Fruit fly (Drosophila melanogaster) whole organism, prepupa: ENCODE results near the gene Tet.

Experiments
- Blimp-1 ChIP-seq: fragments of 200-800 bp; sonication (Bioruptor generic); optimal IDR thresholded peaks from 3 replicates; lab custom pipeline; 2017; ENCODE audit warnings: missing biosample characterization, missing genetic modification characterization, mild to moderate bottlenecking, moderate library complexity, missing genetic modification reagents
- CG10631 ChIP-seq: fragments of 200-800 bp; sonication (Bioruptor generic); optimal IDR thresholded peaks from 2 replicates; lab custom pipeline; 2016; ENCODE audit warnings: missing biosample characterization, missing genetic modification characterization
- CG10669 ChIP-seq: fragments of 200-800 bp; sonication (Bioruptor generic); optimal IDR thresholded peaks from 3 replicates; lab custom pipeline; 2018; ENCODE audit warnings: missing biosample characterization, mild to moderate bottlenecking, missing genetic modification characterization, moderate library complexity
- CG11762 ChIP-seq: fragments of 200-800 bp; sonication (Bioruptor generic); optimal IDR thresholded peaks from 3 replicates; lab custom pipeline; 2016; ENCODE audit warnings: missing biosample characterization, missing genetic modification characterization; ENCODE audit not compliant: insufficient read depth
- CG11902 ChIP-seq: fragments of 200-800 bp; sonication (Bioruptor generic); optimal IDR thresholded peaks from 3 replicates; lab custom pipeline; 2016; ENCODE audit warnings: missing biosample characterization, missing genetic modification characterization
- CG15336 ChIP-seq: fragments of 200-800 bp; sonication (Bioruptor generic); IDR thresholded peaks from 2 replicates; pipeline ENCODE4 v1.3.6; 2022; ENCODE audit warnings: missing biosample characterization, missing genetic modification characterization
- CG1621 ChIP-seq: fragments of 200-800 bp; sonication (Bioruptor generic); optimal IDR thresholded peaks from 3 replicates; lab custom pipeline; 2018; ENCODE audit warnings: missing biosample characterization, mild to moderate bottlenecking, missing genetic modification characterization
- CG16779 ChIP-seq: fragments of 200-800 bp; sonication (Bioruptor generic); optimal IDR thresholded peaks from 3 replicates; lab custom pipeline; 2017; ENCODE audit warnings: missing biosample characterization, mild to moderate bottlenecking, missing genetic modification characterization
- CG3032 ChIP-seq: fragments of 200-800 bp; optimal IDR thresholded peaks from 2 replicates; lab custom pipeline; 2019; ENCODE audit warnings: missing biosample characterization, mild to moderate bottlenecking, missing genetic modification characterization, moderate library complexity
- CG31627 ChIP-seq: fragments of 200-800 bp; sonication (Bioruptor generic); optimal IDR thresholded peaks from 3 replicates; lab custom pipeline; 2016; ENCODE audit warnings: missing biosample characterization, missing genetic modification characterization
- CG32006 ChIP-seq: fragments of 200-800 bp; sonication (Bioruptor generic); optimal IDR thresholded peaks from 3 replicates; lab custom pipeline; 2017; ENCODE audit warnings: missing biosample characterization, mild to moderate bottlenecking, missing genetic modification characterization
- CG34406 ChIP-seq: fragments of 200-800 bp; sonication (Bioruptor generic); optimal IDR thresholded peaks from 3 replicates; lab custom pipeline; 2016; ENCODE audit warnings: missing biosample characterization, missing genetic modification characterization
- CG3919 ChIP-seq: fragments of 200-800 bp; sonication (Bioruptor generic); optimal IDR thresholded peaks from 3 replicates; lab custom pipeline; 2016; ENCODE audit warnings: missing biosample characterization, missing genetic modification characterization
- CG6276 ChIP-seq: fragments of 200-800 bp; sonication (Bioruptor generic); optimal IDR thresholded peaks from 2 replicates; lab custom pipeline; 2017; ENCODE audit warnings: missing biosample characterization, mild to moderate bottlenecking, missing genetic modification characterization
- CG6792 ChIP-seq: fragments of 200-800 bp; sonication (Bioruptor generic); optimal IDR thresholded peaks from 3 replicates; lab custom pipeline; 2016; ENCODE audit warnings: missing biosample characterization, missing genetic modification characterization
- CG6808 ChIP-seq: fragments of 200-800 bp; sonication (Bioruptor generic); optimal IDR thresholded peaks from 3 replicates; lab custom pipeline; 2017; ENCODE audit warnings: missing biosample characterization, missing genetic modification characterization, mild to moderate bottlenecking, moderate library complexity, missing genetic modification reagents
- CG7368 ChIP-seq: fragments of 200-800 bp; sonication (Bioruptor generic); optimal IDR thresholded peaks from 3 replicates; lab custom pipeline; 2016; ENCODE audit warnings: missing biosample characterization, missing genetic modification characterization
- CG8119 ChIP-seq: fragments of 200-800 bp; sonication (Bioruptor generic); IDR thresholded peaks from 3 replicates; pipeline ENCODE4 v1.3.6; 2022; ENCODE audit warnings: missing biosample characterization, missing genetic modification characterization
- CG8319 ChIP-seq: fragments of 200-800 bp; sonication (Bioruptor generic); optimal IDR thresholded peaks from 3 replicates; lab custom pipeline; 2016; ENCODE audit warnings: missing biosample characterization, missing genetic modification characterization
- Eip75B ChIP-seq: fragments of 200-800 bp; sonication (Bioruptor generic); optimal IDR thresholded peaks from 3 replicates; lab custom pipeline; 2016; ENCODE audit warnings: missing biosample characterization, missing genetic modification characterization
- Eip78C ChIP-seq: fragments of 200-800 bp; sonication (Bioruptor generic); peaks from one replicate; lab custom pipeline; 2016; ENCODE audit warnings: missing biosample characterization, missing genetic modification characterization
- Ets21C ChIP-seq: fragments of 200-800 bp; sonication (Bioruptor generic); optimal IDR thresholded peaks from 3 replicates; lab custom pipeline; 2016; ENCODE audit warnings: missing biosample characterization, missing genetic modification characterization
- Ets96B ChIP-seq: fragments of 200-800 bp; optimal IDR thresholded peaks from 2 replicates; lab custom pipeline; 2019; ENCODE audit warnings: missing biosample characterization, mild to moderate bottlenecking, missing genetic modification characterization, moderate library complexity
- Hr39 ChIP-seq: fragments of 200-800 bp; sonication (Bioruptor generic); optimal IDR thresholded peaks from 2 replicates; lab custom pipeline; 2016; ENCODE audit warnings: missing biosample characterization, missing genetic modification characterization
- Hr4 ChIP-seq: fragments of 200-800 bp; sonication (Bioruptor generic); optimal IDR thresholded peaks from 3 replicates; lab custom pipeline; 2016; ENCODE audit warnings: missing biosample characterization, missing genetic modification characterization
- Met ChIP-seq: fragments of 200-800 bp; sonication (Bioruptor generic); optimal IDR thresholded peaks from 3 replicates; lab custom pipeline; 2016; ENCODE audit warnings: missing biosample characterization, missing genetic modification characterization
- OdsH ChIP-seq: fragments of 200-800 bp; sonication (Bioruptor generic); optimal IDR thresholded peaks from 3 replicates; lab custom pipeline; 2016; ENCODE audit warnings: missing biosample characterization, missing genetic modification characterization
- Sox102F ChIP-seq: fragments of 200-800 bp; sonication (Bioruptor generic); optimal IDR thresholded peaks from 2 replicates; lab custom pipeline; 2016; ENCODE audit warnings: missing biosample characterization, mild to moderate bottlenecking, missing genetic modification characterization
- Sox14 ChIP-seq: fragments of 200-800 bp; sonication (Bioruptor generic); optimal IDR thresholded peaks from 3 replicates; lab custom pipeline; 2016; ENCODE audit warnings: missing biosample characterization, missing genetic modification characterization
- achi ChIP-seq: fragments of 200-800 bp; sonication (Bioruptor generic); optimal IDR thresholded peaks from 3 replicates; lab custom pipeline; 2016; ENCODE audit warnings: missing biosample characterization, missing genetic modification characterization
- cyc ChIP-seq: fragments of 200-800 bp; sonication (Bioruptor generic); optimal IDR thresholded peaks from 3 replicates; lab custom pipeline; 2016; ENCODE audit warnings: missing biosample characterization, missing genetic modification characterization
- dsx ChIP-seq: fragments of 200-800 bp; optimal IDR thresholded peaks from 3 replicates; lab custom pipeline; 2019; ENCODE audit warnings: missing biosample characterization, mild to moderate bottlenecking, missing genetic modification characterization, moderate library complexity; ENCODE audit not compliant: poor library complexity, severe bottlenecking
- eg ChIP-seq: fragments of 200-800 bp; sonication (Bioruptor generic); IDR thresholded peaks from 3 replicates; pipeline ENCODE4 v1.3.6; 2022; ENCODE audit warnings: missing biosample characterization, missing genetic modification characterization
- esn ChIP-seq: fragments of 200-800 bp; sonication (Bioruptor generic); optimal IDR thresholded peaks from 2 replicates; lab custom pipeline; 2016; ENCODE audit warnings: missing biosample characterization, mild to moderate bottlenecking, missing genetic modification characterization, moderate library complexity
- fd59A ChIP-seq: fragments of 200-800 bp; sonication (Bioruptor generic); optimal IDR thresholded peaks from 2 replicates; lab custom pipeline; 2017; ENCODE audit warnings: missing biosample characterization, mild to moderate bottlenecking, missing genetic modification characterization, missing genetic modification reagents
- fd85E ChIP-seq: fragments of 200-800 bp; sonication (Bioruptor generic); optimal IDR thresholded peaks from 3 replicates; lab custom pipeline; 2016; ENCODE audit warnings: missing biosample characterization, missing genetic modification characterization
- fkh ChIP-seq: fragments of 200-800 bp; sonication (Bioruptor generic); optimal IDR thresholded peaks from 3 replicates; lab custom pipeline; 2017; ENCODE audit warnings: missing biosample characterization, mild to moderate bottlenecking, missing genetic modification characterization, moderate library complexity
- lz ChIP-seq: fragments of 200-800 bp; sonication (Bioruptor generic); optimal IDR thresholded peaks from 3 replicates; lab custom pipeline; 2016; ENCODE audit warnings: missing biosample characterization, missing genetic modification characterization
- pdm3 ChIP-seq: fragments of 200-800 bp; sonication (Bioruptor generic); optimal IDR thresholded peaks from 3 replicates; lab custom pipeline; 2016; ENCODE audit warnings: missing biosample characterization, missing genetic modification characterization
- spab ChIP-seq: fragments of 200-800 bp; sonication (Bioruptor generic); optimal IDR thresholded peaks from 2 replicates; lab custom pipeline; 2017; ENCODE audit warnings: missing biosample characterization, mild to moderate bottlenecking, missing genetic modification characterization, missing genetic modification reagents
- svp ChIP-seq: fragments of 200-800 bp; sonication (Bioruptor generic); peaks from one replicate; lab custom pipeline; 2016; ENCODE audit warnings: missing biosample characterization, missing genetic modification characterization
- topi ChIP-seq: fragments of 200-800 bp; sonication (Bioruptor generic); optimal IDR thresholded peaks from 3 replicates; lab custom pipeline; 2016; ENCODE audit warnings: missing biosample characterization, missing genetic modification characterization
- vri ChIP-seq: fragments of 200-800 bp; sonication (Bioruptor generic); optimal IDR thresholded peaks from 3 replicates; lab custom pipeline; 2016; ENCODE audit warnings: missing biosample characterization, mild to moderate bottlenecking, missing genetic modification characterization

Gene Tet

DNA sequence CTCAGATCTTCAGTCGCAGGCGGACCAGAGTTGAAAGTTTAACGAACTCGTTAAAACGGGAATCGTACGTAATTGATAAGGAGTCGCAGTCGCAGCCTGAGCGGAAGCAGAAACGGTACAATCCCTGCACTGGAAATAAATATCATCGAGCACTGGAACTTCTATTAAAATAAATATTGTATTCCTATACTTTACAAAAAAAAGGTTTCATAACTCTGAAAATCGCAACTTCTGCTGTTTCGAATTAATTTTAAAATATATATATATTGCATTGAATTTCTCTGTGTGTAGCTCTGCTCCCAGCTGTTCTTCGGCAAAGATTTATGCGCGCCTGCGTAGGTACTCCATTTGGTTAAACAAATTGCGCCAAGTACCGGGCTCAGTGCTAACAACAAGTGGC lies 5.4 kb upstream of the Tet start (continued):
- no peak for TF ChIP-seq CG6808 (GFP tag; lab: Kevin White, UChicago)
- TF ChIP-seq CG7368 (GFP tag; lab: Kevin White, UChicago) = no peak
- peak; percentile 43 for TF ChIP-seq Met (GFP tag; lab: Kevin White, UChicago)
- no peak for TF ChIP-seq lz (GFP tag; lab: Kevin White, UChicago)
- no peak for TF ChIP-seq CG6792
- peak; percentile 45 for TF ChIP-seq topi
- TF ChIP-seq OdsH = peak; percentile 7
- TF ChIP-seq CG8119 = no peak
- TF ChIP-seq Hr4 (GFP tag; lab: Kevin White, UChicago) = no peak
- TF ChIP-seq CG16779 (tag; lab: Kevin White, UChicago) = no peak
- no peak for TF ChIP-seq CG11762
- TF ChIP-seq pdm3 = peak; percentile 0
- TF ChIP-seq fd85E (GFP tag; lab: Kevin White, UChicago) = no peak
- TF ChIP-seq CG3919 (GFP tag; lab: Kevin White, UChicago) = peak; percentile 24
- peak; percentile 19 for TF ChIP-seq Sox102F (GFP tag; lab: Kevin White, UChicago)
- no peak for TF ChIP-seq dsx (GFP tag; lab: Kevin White, UChicago)
- TF ChIP-seq cyc (GFP tag; lab: Kevin White, UChicago) = peak; percentile 33
- TF ChIP-seq CG31627 = peak; percentile 10
- no peak for TF ChIP-seq Ets21C (GFP tag; lab: Kevin White, UChicago)
- TF ChIP-seq CG1621 (tag; lab: Kevin White, UChicago) = no peak
- no peak for TF ChIP-seq vri (GFP tag; lab: Kevin White, UChicago)
- TF ChIP-seq CG3032 (tag; lab: Kevin White, UChicago) = peak; percentile 3
- no peak for TF ChIP-seq CG8319
- TF ChIP-seq, all 60 proteins: peak for 15

DNA sequence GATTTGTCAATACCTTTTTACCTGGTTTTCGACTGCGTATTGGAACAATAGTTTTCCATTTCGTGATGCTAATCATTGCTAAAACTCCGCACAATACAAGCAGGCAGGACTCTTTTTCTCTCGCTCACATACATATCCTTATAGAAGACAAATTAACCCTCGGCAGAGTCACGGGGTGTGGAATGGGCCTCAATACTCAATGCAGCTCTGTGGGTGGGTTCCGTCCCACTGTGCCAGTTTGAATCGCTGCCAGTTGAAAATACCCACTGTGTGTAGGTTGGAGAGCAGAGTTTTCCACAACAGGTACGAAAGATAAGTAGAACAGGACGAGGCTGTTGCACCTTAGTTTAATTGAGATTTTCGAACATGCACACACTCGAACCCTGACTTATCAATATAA lies 3.4 kb upstream of the Tet start:
- no peak for TF ChIP-seq fkh
- TF ChIP-seq CG3919 (GFP tag; lab: Kevin White, UChicago) = no peak
- no peak for TF ChIP-seq Eip75B
- TF ChIP-seq Eip78C (GFP tag; lab: Kevin White, UChicago) = no peak
- no peak for TF ChIP-seq Ets21C (GFP tag; lab: Kevin White, UChicago)
- no peak for TF ChIP-seq fd59A (GFP tag; lab: Kevin White, UChicago)
- no peak for TF ChIP-seq CG7368 (GFP tag; lab: Kevin White, UChicago)
- TF ChIP-seq CG10631 (GFP tag; lab: Kevin White, UChicago) = no peak
- no peak for TF ChIP-seq CG11902 (GFP tag; lab: Kevin White, UChicago)
- TF ChIP-seq dsx (GFP tag; lab: Kevin White, UChicago) = no peak
- no peak for TF ChIP-seq Ets96B
- TF ChIP-seq eg (GFP tag; lab: Robert Waterston, UW) = no peak

DNA sequence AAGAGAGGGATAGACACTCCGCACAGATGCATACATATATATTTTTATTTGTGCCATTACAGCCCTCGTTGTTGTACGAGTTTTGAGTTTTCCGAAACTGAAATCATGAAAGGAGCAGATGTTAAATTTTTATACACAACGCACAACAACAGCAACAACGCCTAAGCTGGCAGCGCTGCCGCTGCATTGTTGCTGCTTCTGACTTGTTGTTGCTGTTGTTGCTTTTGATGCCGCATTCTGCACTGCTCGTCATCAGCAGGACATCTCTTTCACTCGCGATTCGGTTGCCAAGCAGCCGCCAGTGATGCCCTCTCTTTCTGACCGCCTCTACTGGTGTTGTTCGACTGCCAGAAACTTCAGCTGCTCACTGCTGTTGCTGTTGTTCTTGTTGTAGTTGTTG lies 2.6 kb upstream of the Tet start:
- TF ChIP-seq CG3032 (tag; lab: Kevin White, UChicago) = no peak
- no peak for TF ChIP-seq vri (GFP tag; lab: Kevin White, UChicago)
- peak; percentile 23 for TF ChIP-seq Eip78C (GFP tag; lab: Kevin White, UChicago)
- peak; percentile 21 for TF ChIP-seq svp
- no peak for TF ChIP-seq spab (GFP tag; lab: Kevin White, UChicago)
- no peak for TF ChIP-seq Sox14
- TF ChIP-seq dsx (GFP tag; lab: Kevin White, UChicago) = peak; percentile 25
- TF ChIP-seq CG34406 = no peak
- no peak for TF ChIP-seq Blimp-1 (GFP tag; lab: Kevin White, UChicago)
- no peak for TF ChIP-seq Ets96B

DNA sequence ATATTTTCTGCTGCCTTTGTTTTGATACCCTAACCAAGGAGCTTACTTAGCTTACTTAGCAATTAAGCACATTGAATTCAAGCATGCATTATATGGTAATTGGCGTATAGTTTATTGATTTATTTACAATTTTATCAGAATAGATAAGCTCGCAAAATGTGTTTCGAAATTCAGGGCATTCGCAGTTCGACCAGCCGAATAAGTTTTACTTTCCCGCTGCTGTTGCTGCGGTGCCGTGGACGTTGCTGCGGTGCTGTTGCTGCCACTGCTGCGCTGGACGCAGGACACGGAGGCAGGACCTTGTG lies 821 bp upstream of the Tet start:
- peak; percentile 47 for TF ChIP-seq CG6276
- TF ChIP-seq lz (GFP tag; lab: Kevin White, UChicago) = peak; percentile 48
- peak; percentile 71 for TF ChIP-seq svp
- TF ChIP-seq achi (GFP tag; lab: Kevin White, UChicago) = peak; percentile 5
- no peak for TF ChIP-seq Sox102F (GFP tag; lab: Kevin White, UChicago)
- peak; percentile 80 for TF ChIP-seq CG10669 (GFP tag; lab: Kevin White, UChicago)
- peak; percentile 47 for TF ChIP-seq CG10631 (GFP tag; lab: Kevin White, UChicago)
- peak; percentile 80 for TF ChIP-seq Ets96B
- no peak for TF ChIP-seq Hr39
- no peak for TF ChIP-seq Ets21C (GFP tag; lab: Kevin White, UChicago)
- peak; percentile 65 for TF ChIP-seq topi
- TF ChIP-seq CG32006 = peak; percentile 45
- no peak for TF ChIP-seq Blimp-1 (GFP tag; lab: Kevin White, UChicago)
- peak; percentile 18 for TF ChIP-seq Met (GFP tag; lab: Kevin White, UChicago)
- TF ChIP-seq dsx (GFP tag; lab: Kevin White, UChicago) = peak; percentile 52
- TF ChIP-seq fd59A (GFP tag; lab: Kevin White, UChicago) = no peak
- TF ChIP-seq CG11762 = peak; percentile 22
- peak; percentile 25 for TF ChIP-seq CG1621 (tag; lab: Kevin White, UChicago)
- TF ChIP-seq CG8319 = peak; percentile 13
- no peak for TF ChIP-seq CG34406
- TF ChIP-seq esn (GFP tag; lab: Kevin White, UChicago) = peak; percentile 33
- peak; percentile 69 for TF ChIP-seq CG3919 (GFP tag; lab: Kevin White, UChicago)
- peak; percentile 75 for TF ChIP-seq CG15336
- TF ChIP-seq Sox14 = peak; percentile 20
